Worm (Caenorhabditis elegans) whole organism, L4/young adult: ENCODE results near the gene Y43E12A.3.

Source experiments
- W03F9.2 ChIP-seq: fragments of 150-350 bp; optimal IDR thresholded peaks from 2 replicates; lab custom pipeline; 2014; ENCODE audit warnings: missing biosample characterization, missing genetic modification characterization
- dao-5 ChIP-seq: sonication (generic microtip); optimal IDR thresholded peaks from 2 replicates; lab custom pipeline; 2016; ENCODE audit warnings: missing genotype, missing genetic modification characterization, moderate library complexity, missing compliant biosample characterization
- him-1 ChIP-seq: sonication (generic microtip); optimal IDR thresholded peaks from 2 replicates; lab custom pipeline; 2016; ENCODE audit warnings: missing genotype, missing genetic modification reagents, missing genetic modification characterization, missing compliant biosample characterization

ce11 chrIV:10985568-10986035 is 2.1 kb upstream of the Y43E12A.3 start, which contains the start of gene cyb-2.1:
- TF ChIP-seq dao-5 (tag; lab: Kevin White, UChicago) (no peak), him-1 (tag; lab: Kevin White, UChicago) (no peak), W03F9.2 (tag; lab: Kevin White, UChicago) (no peak)
